Fruit fly (Drosophila melanogaster) whole organism, embryonic: ENCODE results near the gene Hsp70Ab.

Experiments used
- Adf1 ChIP-seq: fragments of 200-800 bp; sonication (Bioruptor generic); IDR thresholded peaks from 2 replicates; pipeline ENCODE4 v1.3.6; 2022; ENCODE audit warnings: missing biosample characterization, missing genetic modification characterization
- Aef1 ChIP-seq: fragments of 200-800 bp; sonication (Bioruptor generic); IDR thresholded peaks from 3 replicates; pipeline ENCODE4 v1.3.6; 2022; ENCODE audit warnings: missing biosample characterization, missing genetic modification characterization
- Asciz ChIP-seq: fragments of 200-800 bp; sonication (Bioruptor generic); optimal IDR thresholded peaks from 2 replicates; lab custom pipeline; 2017; ENCODE audit warnings: missing biosample characterization, mild to moderate bottlenecking, missing genetic modification characterization, missing genetic modification reagents
- CG11247 ChIP-seq: fragments of 200-800 bp; sonication (Bioruptor generic); IDR thresholded peaks from 2 replicates; pipeline ENCODE4 v1.3.6; 2022; ENCODE audit warnings: missing biosample characterization, missing genetic modification characterization
- CG11560 ChIP-seq: fragments of 200-800 bp; sonication (Bioruptor generic); IDR thresholded peaks from 3 replicates; pipeline ENCODE4 v1.3.6; 2022; ENCODE audit warnings: missing biosample characterization, missing genetic modification characterization
- CG12942 ChIP-seq: fragments of 200-800 bp; sonication (Bioruptor generic); optimal IDR thresholded peaks from 3 replicates; lab custom pipeline; 2016; ENCODE audit warnings: missing biosample characterization, missing genetic modification characterization
- CG13424 ChIP-seq: fragments of 200-800 bp; sonication (Bioruptor generic); optimal IDR thresholded peaks from 2 replicates; lab custom pipeline; 2019; ENCODE audit warnings: missing biosample characterization, mild to moderate bottlenecking, missing genetic modification characterization, moderate library complexity
- CG15514 ChIP-seq: fragments of 200-800 bp; sonication (Bioruptor generic); optimal IDR thresholded peaks from 3 replicates; lab custom pipeline; 2017; ENCODE audit warnings: missing biosample characterization, missing genetic modification characterization, mild to moderate bottlenecking, moderate library complexity, missing genetic modification reagents
- CG15696 ChIP-seq: fragments of 200-800 bp; sonication (Bioruptor generic); optimal IDR thresholded peaks from 2 replicates; lab custom pipeline; 2019; ENCODE audit warnings: missing biosample characterization, mild to moderate bottlenecking, missing genetic modification characterization, moderate library complexity
- CG2120 ChIP-seq: fragments of 200-800 bp; sonication (Bioruptor generic); optimal IDR thresholded peaks from 3 replicates; lab custom pipeline; 2016; ENCODE audit warnings: missing biosample characterization, missing genetic modification characterization
- CG2129 ChIP-seq: fragments of 200-800 bp; sonication (Bioruptor generic); IDR thresholded peaks from 2 replicates; pipeline ENCODE4 v1.3.6; 2022; ENCODE audit warnings: missing biosample characterization, missing genetic modification characterization; ENCODE audit not compliant: partially characterized antibody
- CG33213 ChIP-seq: fragments of 200-800 bp; sonication (Bioruptor generic); optimal IDR thresholded peaks from 3 replicates; lab custom pipeline; 2016; ENCODE audit warnings: missing biosample characterization, missing genetic modification characterization
- CG3838 ChIP-seq: fragments of 200-800 bp; sonication (Bioruptor generic); optimal IDR thresholded peaks from 3 replicates; lab custom pipeline; 2016; ENCODE audit warnings: missing biosample characterization, missing genetic modification characterization
- CG6854 ChIP-seq: fragments of 200-800 bp; sonication (Bioruptor generic); optimal IDR thresholded peaks from 3 replicates; lab custom pipeline; 2017; ENCODE audit warnings: missing biosample characterization, mild to moderate bottlenecking, missing genetic modification characterization
- CG7987 ChIP-seq: fragments of 200-800 bp; sonication (Bioruptor generic); optimal IDR thresholded peaks from 2 replicates; lab custom pipeline; 2018; ENCODE audit warnings: missing biosample characterization, mild to moderate bottlenecking, missing genetic modification characterization, moderate library complexity
- CG8281 ChIP-seq: fragments of 200-800 bp; sonication (Bioruptor generic); optimal IDR thresholded peaks from 2 replicates; lab custom pipeline; 2018; ENCODE audit warnings: missing biosample characterization, mild to moderate bottlenecking, missing genetic modification characterization, moderate library complexity
- CG8290 ChIP-seq, 3 experiments: fragments of 200-800 bp; sonication (Bioruptor generic); optimal IDR thresholded peaks; 2 replicates each; lab custom pipeline; 2016 to 2019; ENCODE audit warnings: missing biosample characterization in 3 of 3, missing genetic modification characterization in 3 of 3, mild to moderate bottlenecking in 2 of 3, moderate library complexity in 1 of 3
- CHES-1-like ChIP-seq: fragments of 200-800 bp; sonication (Bioruptor generic); optimal IDR thresholded peaks from 2 replicates; lab custom pipeline; 2016; ENCODE audit warnings: missing biosample characterization, missing genetic modification characterization
- CoRest ChIP-seq: fragments of 200-800 bp; sonication (Bioruptor generic); optimal IDR thresholded peaks from 3 replicates; lab custom pipeline; 2018; ENCODE audit warnings: missing biosample characterization, mild to moderate bottlenecking, missing genetic modification characterization, moderate library complexity
- Dref ChIP-seq: fragments of 200-800 bp; sonication (Bioruptor generic); IDR thresholded peaks from 2 replicates; pipeline ENCODE4 v1.3.6; 2022; ENCODE audit warnings: missing biosample characterization, missing genetic modification characterization
- E2f1 ChIP-seq: fragments of 200-800 bp; sonication (Bioruptor generic); IDR thresholded peaks from 2 replicates; pipeline ENCODE4 v1.3.6; 2022; ENCODE audit warnings: missing biosample characterization, missing genetic modification characterization
- HmgZ ChIP-seq: fragments of 200-800 bp; sonication (Bioruptor generic); optimal IDR thresholded peaks from 2 replicates; lab custom pipeline; 2018; ENCODE audit warnings: missing biosample characterization, mild to moderate bottlenecking, missing genetic modification characterization
- Hmr ChIP-seq: fragments of 200-800 bp; sonication (Bioruptor generic); optimal IDR thresholded peaks from 3 replicates; lab custom pipeline; 2017; ENCODE audit warnings: mild to moderate bottlenecking, missing biosample characterization, missing genetic modification reagents, missing genetic modification characterization
- Lhr ChIP-seq: fragments of 200-800 bp; sonication (Bioruptor generic); optimal IDR thresholded peaks from 3 replicates; lab custom pipeline; 2017; ENCODE audit warnings: mild to moderate bottlenecking, missing biosample characterization, missing genetic modification reagents, missing genetic modification characterization
- Mad ChIP-seq: fragments of 200-800 bp; sonication (Bioruptor generic); optimal IDR thresholded peaks from 2 replicates; lab custom pipeline; 2016; ENCODE audit warnings: missing biosample characterization, missing genetic modification characterization
- Mes4 ChIP-seq: fragments of 200-800 bp; sonication (Bioruptor generic); optimal IDR thresholded peaks from 2 replicates; lab custom pipeline; 2016; ENCODE audit warnings: missing biosample characterization, missing genetic modification characterization
- Myb ChIP-seq: fragments of 200-800 bp; sonication (Bioruptor generic); optimal IDR thresholded peaks from 2 replicates; lab custom pipeline; 2016; ENCODE audit warnings: missing biosample characterization, missing genetic modification characterization
- Opbp ChIP-seq: fragments of 200-800 bp; sonication (Bioruptor generic); IDR thresholded peaks from 3 replicates; pipeline ENCODE4 v1.3.6; 2022; ENCODE audit warnings: missing biosample characterization, missing genetic modification characterization; ENCODE audit not compliant: partially characterized antibody
- Rfx ChIP-seq: fragments of 200-800 bp; sonication (Bioruptor generic); IDR thresholded peaks from 2 replicates; pipeline ENCODE4 v1.3.6; 2022; ENCODE audit warnings: missing biosample characterization, missing genetic modification characterization
- Spps ChIP-seq: fragments of 200-800 bp; sonication (Bioruptor generic); optimal IDR thresholded peaks from 2 replicates; lab custom pipeline; 2018; ENCODE audit warnings: missing biosample characterization, mild to moderate bottlenecking, missing genetic modification characterization
- Trl ChIP-seq, 3 experiments: fragments of >200 bp in 2 of 3; fragments of 200-800 bp in 1 of 3; sonication (Bioruptor generic) in 1 of 3; optimal IDR thresholded peaks; 2 replicates in 1 of 3; 3 replicates in 2 of 3; lab custom pipeline; 2016 to 2017; ENCODE audit warnings: missing biosample characterization in 1 of 3, missing genetic modification characterization in 1 of 3
- Vsx1 ChIP-seq: fragments of 200-800 bp; sonication (Bioruptor generic); optimal IDR thresholded peaks from 2 replicates; lab custom pipeline; 2017; ENCODE audit warnings: missing biosample characterization, mild to moderate bottlenecking, missing genetic modification characterization, missing genetic modification reagents
- Xrp1 ChIP-seq: fragments of 200-800 bp; sonication (Bioruptor generic); IDR thresholded peaks from 2 replicates; pipeline ENCODE4 v1.3.6; 2022; ENCODE audit warnings: missing biosample characterization, missing genetic modification characterization
- ara ChIP-seq: fragments of 200-800 bp; sonication (Bioruptor generic); IDR thresholded peaks from 2 replicates; pipeline ENCODE4 v1.3.6; 2022; ENCODE audit warnings: missing biosample characterization, missing genetic modification characterization
- danr ChIP-seq: fragments of 200-800 bp; sonication (Bioruptor generic); IDR thresholded peaks from 2 replicates; pipeline ENCODE4 v1.3.6; 2022; ENCODE audit warnings: missing biosample characterization, missing genetic modification characterization
- disco-r ChIP-seq: fragments of 200-800 bp; sonication (Bioruptor generic); optimal IDR thresholded peaks from 2 replicates; lab custom pipeline; 2016; ENCODE audit warnings: missing biosample characterization, missing genetic modification characterization
- dmrt11E ChIP-seq: fragments of 200-800 bp; sonication (Bioruptor generic); optimal IDR thresholded peaks from 3 replicates; lab custom pipeline; 2018; ENCODE audit warnings: missing biosample characterization, mild to moderate bottlenecking, missing genetic modification characterization, moderate library complexity
- dmrt99B ChIP-seq: fragments of 200-800 bp; sonication (Bioruptor generic); optimal IDR thresholded peaks from 2 replicates; lab custom pipeline; 2018; ENCODE audit warnings: missing biosample characterization, mild to moderate bottlenecking, missing genetic modification characterization, moderate library complexity
- esg ChIP-seq: fragments of 200-800 bp; sonication (Bioruptor generic); conservative IDR thresholded peaks from 2 replicates; pipeline ENCODE4 v1.3.6; 2022; ENCODE audit warnings: missing biosample characterization, missing genetic modification characterization
- eyg ChIP-seq: fragments of 200-800 bp; sonication (Bioruptor generic); optimal IDR thresholded peaks from 3 replicates; lab custom pipeline; 2016; ENCODE audit warnings: missing biosample characterization, missing genetic modification characterization
- gfzf ChIP-seq: fragments of 200-800 bp; sonication (Bioruptor generic); optimal IDR thresholded peaks from 2 replicates; lab custom pipeline; 2016; ENCODE audit warnings: missing biosample characterization, mild to moderate bottlenecking, missing genetic modification characterization, moderate library complexity
- gsb ChIP-seq: fragments of 200-800 bp; sonication (Bioruptor generic); IDR thresholded peaks from 2 replicates; pipeline ENCODE4 v1.3.6; 2022; ENCODE audit warnings: missing biosample characterization, missing genetic modification characterization
- hbn ChIP-seq: fragments of 200-800 bp; sonication (Bioruptor generic); IDR thresholded peaks from 2 replicates; pipeline ENCODE4 v1.3.6; 2022; ENCODE audit warnings: missing biosample characterization, missing genetic modification characterization; ENCODE audit not compliant: partially characterized antibody
- pan ChIP-seq, 4 experiments: fragments of >200 bp in 3 of 4; fragments of 200-800 bp in 1 of 4; sonication (Bioruptor generic) in 1 of 4; optimal IDR thresholded peaks in 3 of 4; IDR thresholded peaks in 1 of 4; 2 replicates each; pipeline versions ENCODE4 v1.3.6 to Lab custom; 2017 to 2022; ENCODE audit warnings: missing biosample characterization in 2 of 4, missing genetic modification characterization in 2 of 4, mixed read lengths in 1 of 4
- sc ChIP-seq, 3 experiments: fragments of >200 bp in 2 of 3; fragments of 200-800 bp in 1 of 3; sonication (Bioruptor generic) in 1 of 3; optimal IDR thresholded peaks; 2 replicates in 2 of 3; 3 replicates in 1 of 3; lab custom pipeline; 2017; ENCODE audit warnings: mild to moderate bottlenecking in 1 of 3, missing biosample characterization in 1 of 3, missing genetic modification characterization in 1 of 3, missing genetic modification reagents in 1 of 3
- sens ChIP-seq: fragments of 200-800 bp; sonication (Bioruptor generic); peaks from one replicate; lab custom pipeline; 2016; ENCODE audit warnings: missing biosample characterization, missing genetic modification characterization
- vnd ChIP-seq: fragments of 200-800 bp; sonication (Bioruptor generic); IDR thresholded peaks from 3 replicates; pipeline ENCODE4 v1.3.6; 2022; ENCODE audit warnings: missing biosample characterization, missing genetic modification characterization; ENCODE audit not compliant: partially characterized antibody

Gene Hsp70Ab

DNA sequence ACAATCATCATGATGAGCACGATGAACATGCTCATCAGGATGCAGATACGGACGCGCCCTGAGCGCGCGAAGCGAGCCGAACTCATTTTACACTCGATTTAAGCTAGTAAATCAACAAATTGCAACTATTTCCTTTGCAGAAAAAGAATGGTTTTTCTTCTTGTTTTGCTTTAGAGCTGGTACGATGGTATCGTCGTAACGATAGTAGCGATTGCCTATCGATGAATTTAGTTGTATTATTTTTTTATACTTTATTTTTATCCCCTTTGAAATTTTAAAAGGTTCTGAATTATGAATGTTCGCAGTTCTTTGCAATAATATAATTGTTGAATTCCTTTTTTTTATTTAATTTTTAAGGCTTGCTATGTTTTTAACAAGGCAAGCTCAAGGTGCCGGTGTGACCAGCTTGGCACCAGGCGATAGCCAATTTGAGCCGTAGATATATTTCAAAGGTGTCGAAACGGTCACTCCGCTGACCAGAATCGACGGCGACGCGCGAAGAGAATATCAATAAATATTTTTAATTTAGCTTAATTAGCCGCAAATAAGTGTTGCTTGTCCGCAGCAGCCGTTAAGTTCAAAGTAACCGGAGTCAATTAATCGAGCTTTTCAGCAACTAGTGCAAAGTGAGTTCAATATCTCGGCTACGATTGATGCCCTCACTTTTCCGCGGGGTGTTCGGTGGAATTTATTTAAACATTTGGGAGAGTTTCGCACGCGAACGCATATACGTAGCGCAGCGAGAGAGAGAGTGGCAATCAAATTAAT is 9.1 kb downstream of the Hsp70Ab start, which contains the start of the genes CG12213 and GC1 (continued):
- no peak for TF ChIP-seq Spps
- peak; percentile 20 for TF ChIP-seq Mad (GFP tag; lab: Kevin White, UChicago)
- TF ChIP-seq Mes4 (GFP tag; lab: Kevin White, UChicago) = no peak
- peak; percentile 21 for TF ChIP-seq HmgZ
- peak; percentile 97 for TF ChIP-seq CG2129 (GFP tag; lab: Robert Waterston, UW)
- no peak for TF ChIP-seq CG11560 (tag; lab: Robert Waterston, UW)
- TF ChIP-seq Vsx1 (GFP tag; lab: Kevin White, UChicago) = peak; percentile 93
- TF ChIP-seq ara (GFP tag; lab: Robert Waterston, UW) = no peak
- peak; percentile 16 for TF ChIP-seq CG15696 (tag; lab: Kevin White, UChicago)
- TF ChIP-seq Rfx = peak; percentile 35; the same call in 1 of the 2 replicates
- TF ChIP-seq sens (GFP tag; lab: Kevin White, UChicago) = peak; percentile 88
- no peak for TF ChIP-seq Asciz (GFP tag; lab: Kevin White, UChicago)
- TF ChIP-seq danr = no peak
- peak; percentile 50 for TF ChIP-seq CG2120 (GFP tag; lab: Kevin White, UChicago)
- TF ChIP-seq disco-r (GFP tag; lab: Kevin White, UChicago) = no peak
- TF ChIP-seq Lhr (GFP tag; lab: Kevin White, UChicago) = peak; percentile 80
- no peak for TF ChIP-seq E2f1
- peak; percentile 63 for TF ChIP-seq CoRest (tag; lab: Kevin White, UChicago)
- TF ChIP-seq Aef1 = no peak
- peak; percentile 53 for TF ChIP-seq CHES-1-like
- TF ChIP-seq CG3838 (GFP tag; lab: Kevin White, UChicago) = no peak
- no peak for TF ChIP-seq CG11247 (GFP tag; lab: Robert Waterston, UW)
- TF ChIP-seq CG33213 (GFP tag; lab: Kevin White, UChicago) = peak; percentile 49
- peak; percentile 37 for TF ChIP-seq Hmr (GFP tag; lab: Kevin White, UChicago)
- peak; percentile 93 for TF ChIP-seq gfzf (GFP tag; lab: Kevin White, UChicago)
- no peak for TF ChIP-seq dmrt99B
- no peak for TF ChIP-seq CG7987 (GFP tag; lab: Kevin White, UChicago)
- TF ChIP-seq Adf1 = no peak; the same call in 1 of the 2 replicates
- TF ChIP-seq eyg = no peak
- TF ChIP-seq Opbp (GFP tag; lab: Robert Waterston, UW) = peak; percentile 97
- peak; percentile 76 for TF ChIP-seq Dref (GFP tag; lab: Robert Waterston, UW)
- TF ChIP-seq CG13424 = peak; percentile 4
- TF ChIP-seq Xrp1 = no peak
- TF ChIP-seq gsb (GFP tag; lab: Robert Waterston, UW) = no peak
- peak; percentile 69 for TF ChIP-seq CG15514 (GFP tag; lab: Kevin White, UChicago)
- peak; percentile 98 for TF ChIP-seq vnd (GFP tag; lab: Robert Waterston, UW)
- TF ChIP-seq CG8281 = no peak
- peak; percentile 98 for TF ChIP-seq hbn
- TF ChIP-seq esg (GFP tag; lab: Robert Waterston, UW) = no peak
- peak; percentile 29 to 62 for TF ChIP-seq Trl (optimal IDR thresholded peaks at IDR 0.05; lab: Kevin White, UChicago)
- peak; percentile 4 for TF ChIP-seq Trl (GFP tag; optimal IDR thresholded peaks at IDR 0.05; lab: Kevin White, UChicago)
- TF ChIP-seq sc (optimal IDR thresholded peaks at IDR 0.05; lab: Kevin White, UChicago) = no peak
- no peak for TF ChIP-seq sc (GFP tag; optimal IDR thresholded peaks at IDR 0.05; lab: Kevin White, UChicago)
- peak; percentile 30 for TF ChIP-seq Myb (GFP tag; lab: Kevin White, UChicago)
- TF ChIP-seq pan (optimal IDR thresholded peaks at IDR 0.05; lab: Kevin White, UChicago) = no peak
- TF ChIP-seq pan (GFP tag; optimal IDR thresholded peaks at IDR 0.05 in 1 of 2, IDR thresholded peaks at IDR 0.05 in 1 of 2) = peak in 1 of 2 experiments; percentile 28
- no peak for TF ChIP-seq CG6854 (GFP tag; lab: Kevin White, UChicago)
- peak; percentile 8 for TF ChIP-seq dmrt11E (tag; lab: Kevin White, UChicago)
- TF ChIP-seq CG8290 (GFP tag; optimal IDR thresholded peaks at IDR 0.05; lab: Kevin White, UChicago) = peak; percentile 83
- TF ChIP-seq CG8290 (tag; optimal IDR thresholded peaks at IDR 0.05; lab: Kevin White, UChicago) = peak; percentile 32 to 64
- no peak for TF ChIP-seq CG12942 (GFP tag; lab: Kevin White, UChicago)
